Fruit fly (Drosophila melanogaster) whole organism, embryonic: ENCODE results near the gene wfs1.

Experiments
- Atf-2 ChIP-seq: fragments of 200-800 bp; sonication (Bioruptor generic); optimal IDR thresholded peaks from 2 replicates; lab custom pipeline; 2016; ENCODE audit warnings: missing biosample characterization, missing genetic modification characterization
- CG10565 ChIP-seq: fragments of 200-800 bp; sonication (Bioruptor generic); optimal IDR thresholded peaks from 3 replicates; lab custom pipeline; 2016; ENCODE audit warnings: missing biosample characterization, mild to moderate bottlenecking, missing genetic modification characterization
- CG12391 ChIP-seq: fragments of 200-800 bp; sonication (Bioruptor generic); optimal IDR thresholded peaks from 3 replicates; lab custom pipeline; 2018; ENCODE audit warnings: missing biosample characterization, mild to moderate bottlenecking, missing genetic modification characterization, moderate library complexity
- CG14710 ChIP-seq: fragments of 200-800 bp; sonication (Bioruptor generic); optimal IDR thresholded peaks from 3 replicates; lab custom pipeline; 2019; ENCODE audit warnings: missing biosample characterization, mild to moderate bottlenecking, missing genetic modification characterization, moderate library complexity
- CG14860 ChIP-seq: fragments of 200-800 bp; sonication (Bioruptor generic); IDR thresholded peaks from 3 replicates; pipeline ENCODE4 v1.3.6; 2022; ENCODE audit warnings: missing biosample characterization, missing genetic modification characterization; ENCODE audit not compliant: partially characterized antibody
- CG16779 ChIP-seq: fragments of 200-800 bp; sonication (Bioruptor generic); IDR thresholded peaks from 2 replicates; pipeline ENCODE4 v1.3.6; 2022; ENCODE audit warnings: missing biosample characterization, missing genetic modification characterization
- CG17612 ChIP-seq: fragments of 200-800 bp; sonication (Bioruptor generic); IDR thresholded peaks from 2 replicates; pipeline ENCODE4 v1.3.6; 2022; ENCODE audit warnings: missing biosample characterization, missing genetic modification characterization
- CG2712 ChIP-seq: fragments of 200-800 bp; optimal IDR thresholded peaks from 3 replicates; lab custom pipeline; 2019; ENCODE audit warnings: missing biosample characterization, mild to moderate bottlenecking, missing genetic modification characterization, moderate library complexity
- CG3163 ChIP-seq: fragments of 200-800 bp; sonication (Bioruptor generic); optimal IDR thresholded peaks from 3 replicates; lab custom pipeline; 2016; ENCODE audit warnings: missing biosample characterization, missing genetic modification characterization
- CG5953 ChIP-seq: fragments of 200-800 bp; sonication (Bioruptor generic); IDR thresholded peaks from 2 replicates; pipeline ENCODE4 v1.3.6; 2022; ENCODE audit warnings: missing biosample characterization, missing genetic modification characterization
- CG6654 ChIP-seq: fragments of 200-800 bp; sonication (Bioruptor generic); optimal IDR thresholded peaks from 2 replicates; lab custom pipeline; 2017; ENCODE audit warnings: missing biosample characterization, mild to moderate bottlenecking, missing genetic modification characterization
- CG7271 ChIP-seq: fragments of 200-800 bp; sonication (Bioruptor generic); optimal IDR thresholded peaks from 2 replicates; lab custom pipeline; 2018; ENCODE audit warnings: missing biosample characterization, mild to moderate bottlenecking, missing genetic modification characterization, moderate library complexity
- CG7987 ChIP-seq: fragments of 200-800 bp; sonication (Bioruptor generic); optimal IDR thresholded peaks from 2 replicates; lab custom pipeline; 2018; ENCODE audit warnings: missing biosample characterization, mild to moderate bottlenecking, missing genetic modification characterization, moderate library complexity
- CG8359 ChIP-seq: fragments of 200-800 bp; sonication (Bioruptor generic); optimal IDR thresholded peaks from 2 replicates; lab custom pipeline; 2017; ENCODE audit warnings: missing biosample characterization, mild to moderate bottlenecking, missing genetic modification characterization, borderline replicate concordance
- CG9437 ChIP-seq: fragments of 200-800 bp; sonication (Bioruptor generic); optimal IDR thresholded peaks from 2 replicates; lab custom pipeline; 2018; ENCODE audit warnings: missing biosample characterization, mild to moderate bottlenecking, missing genetic modification characterization
- CHES-1-like ChIP-seq: fragments of 200-800 bp; sonication (Bioruptor generic); optimal IDR thresholded peaks from 2 replicates; lab custom pipeline; 2016; ENCODE audit warnings: missing biosample characterization, missing genetic modification characterization
- D19A ChIP-seq: fragments of 200-800 bp; optimal IDR thresholded peaks from 3 replicates; lab custom pipeline; 2019; ENCODE audit warnings: missing biosample characterization, mild to moderate bottlenecking, missing genetic modification characterization, moderate library complexity
- Dek ChIP-seq: fragments of 200-800 bp; sonication (Bioruptor generic); optimal IDR thresholded peaks from 3 replicates; lab custom pipeline; 2019; ENCODE audit warnings: missing biosample characterization, mild to moderate bottlenecking, missing genetic modification characterization, moderate library complexity
- E2f2 ChIP-seq: fragments of 200-800 bp; sonication (Bioruptor generic); IDR thresholded peaks from 2 replicates; pipeline ENCODE4 v1.3.6; 2022; ENCODE audit warnings: missing biosample characterization, missing genetic modification characterization
- HHEX ChIP-seq: fragments of 200-800 bp; sonication (Bioruptor generic); optimal IDR thresholded peaks from 3 replicates; lab custom pipeline; 2017; ENCODE audit warnings: missing biosample characterization, mild to moderate bottlenecking, missing genetic modification characterization, missing genetic modification reagents
- HLH3B ChIP-seq: fragments of 200-800 bp; sonication (Bioruptor generic); IDR thresholded peaks from 2 replicates; pipeline ENCODE4 v1.3.6; 2022; ENCODE audit warnings: missing biosample characterization, missing genetic modification characterization
- HLH4C ChIP-seq: fragments of 200-800 bp; sonication (Bioruptor generic); IDR thresholded peaks from 3 replicates; pipeline ENCODE4 v1.3.6; 2022; ENCODE audit warnings: missing biosample characterization, missing genetic modification characterization; ENCODE audit not compliant: partially characterized antibody
- Hmr ChIP-seq: fragments of 200-800 bp; sonication (Bioruptor generic); optimal IDR thresholded peaks from 3 replicates; lab custom pipeline; 2017; ENCODE audit warnings: mild to moderate bottlenecking, missing biosample characterization, missing genetic modification reagents, missing genetic modification characterization
- Jarid2 ChIP-seq: fragments of 200-800 bp; sonication (Bioruptor generic); optimal IDR thresholded peaks from 3 replicates; lab custom pipeline; 2017; ENCODE audit warnings: mild to moderate bottlenecking, missing biosample characterization, missing genetic modification reagents, missing genetic modification characterization
- Lhr ChIP-seq: fragments of 200-800 bp; sonication (Bioruptor generic); optimal IDR thresholded peaks from 3 replicates; lab custom pipeline; 2017; ENCODE audit warnings: mild to moderate bottlenecking, missing biosample characterization, missing genetic modification reagents, missing genetic modification characterization
- Med ChIP-seq: fragments of 200-800 bp; sonication (Bioruptor generic); peaks from one replicate; lab custom pipeline; 2016; ENCODE audit warnings: missing biosample characterization, missing genetic modification characterization, mild to moderate bottlenecking, inconsistent platforms, moderate library complexity
- Optix ChIP-seq: fragments of 200-800 bp; sonication (Bioruptor generic); IDR thresholded peaks from 3 replicates; pipeline ENCODE4 v1.3.6; 2022; ENCODE audit warnings: missing biosample characterization, missing genetic modification characterization
- Sox100B ChIP-seq: fragments of 200-800 bp; sonication (Bioruptor generic); optimal IDR thresholded peaks from 3 replicates; lab custom pipeline; 2018; ENCODE audit warnings: missing biosample characterization, mild to moderate bottlenecking, missing genetic modification characterization
- Vsx1 ChIP-seq: fragments of 200-800 bp; sonication (Bioruptor generic); optimal IDR thresholded peaks from 2 replicates; lab custom pipeline; 2017; ENCODE audit warnings: missing biosample characterization, mild to moderate bottlenecking, missing genetic modification characterization, missing genetic modification reagents
- ato ChIP-seq: fragments of 200-800 bp; sonication (Bioruptor generic); IDR thresholded peaks from 2 replicates; pipeline ENCODE4 v1.3.6; 2022; ENCODE audit warnings: missing biosample characterization, missing genetic modification characterization; ENCODE audit not compliant: partially characterized antibody
- az2 ChIP-seq: fragments of 200-800 bp; sonication (Bioruptor generic); optimal IDR thresholded peaks from 3 replicates; lab custom pipeline; 2016; ENCODE audit warnings: missing biosample characterization, missing genetic modification characterization
- chif ChIP-seq, 2 experiments: fragments of 200-800 bp; sonication (Bioruptor generic); optimal IDR thresholded peaks; 3 replicates each; lab custom pipeline; 2016; ENCODE audit warnings: missing biosample characterization in 2 of 2, missing genetic modification characterization in 2 of 2
- exex ChIP-seq: fragments of 200-800 bp; sonication (Bioruptor generic); optimal IDR thresholded peaks from 4 replicates; lab custom pipeline; 2018; ENCODE audit warnings: missing biosample characterization, mild to moderate bottlenecking, missing genetic modification characterization, moderate library complexity
- eyg ChIP-seq: fragments of 200-800 bp; sonication (Bioruptor generic); optimal IDR thresholded peaks from 3 replicates; lab custom pipeline; 2016; ENCODE audit warnings: missing biosample characterization, missing genetic modification characterization
- fd3F ChIP-seq: fragments of 200-800 bp; sonication (Bioruptor generic); optimal IDR thresholded peaks from 2 replicates; lab custom pipeline; 2018; ENCODE audit warnings: missing biosample characterization, mild to moderate bottlenecking, missing genetic modification characterization, moderate library complexity
- fd64A ChIP-seq: fragments of 200-800 bp; sonication (Bioruptor generic); optimal IDR thresholded peaks from 3 replicates; lab custom pipeline; 2018; ENCODE audit warnings: missing biosample characterization, mild to moderate bottlenecking, missing genetic modification characterization
- grn ChIP-seq: fragments of 200-800 bp; sonication (Bioruptor generic); optimal IDR thresholded peaks from 3 replicates; lab custom pipeline; 2017; ENCODE audit warnings: missing biosample characterization, missing genetic modification characterization
- gro ChIP-seq: fragments of 200-800 bp; sonication (Bioruptor generic); optimal IDR thresholded peaks from 2 replicates; lab custom pipeline; 2016; ENCODE audit warnings: missing biosample characterization, missing genetic modification characterization
- hb ChIP-seq: fragments of 200-800 bp; sonication (Bioruptor generic); IDR thresholded peaks from 3 replicates; pipeline ENCODE4 v1.3.6; 2022; ENCODE audit warnings: missing biosample characterization, missing genetic modification characterization; ENCODE audit not compliant: partially characterized antibody
- hth ChIP-seq: fragments of >200 bp; optimal IDR thresholded peaks from 2 replicates; lab custom pipeline; 2017; ENCODE audit warnings: inconsistent platforms
- jumu ChIP-seq: fragments of 200-800 bp; sonication (Bioruptor generic); optimal IDR thresholded peaks from 3 replicates; lab custom pipeline; 2016; ENCODE audit warnings: missing biosample characterization, missing genetic modification characterization
- mirr ChIP-seq: fragments of 200-800 bp; sonication (Bioruptor generic); optimal IDR thresholded peaks from 3 replicates; lab custom pipeline; 2018; ENCODE audit warnings: missing biosample characterization, mild to moderate bottlenecking, missing genetic modification characterization
- pnt ChIP-seq: fragments of 200-800 bp; sonication (Bioruptor generic); optimal IDR thresholded peaks from 3 replicates; lab custom pipeline; 2016; ENCODE audit warnings: missing biosample characterization, missing genetic modification characterization
- sna ChIP-seq: fragments of 200-800 bp; sonication (Bioruptor generic); IDR thresholded peaks from 2 replicates; pipeline ENCODE4 v1.3.6; 2022; ENCODE audit warnings: missing biosample characterization, missing genetic modification characterization; ENCODE audit not compliant: partially characterized antibody
- sr ChIP-seq: fragments of 200-800 bp; sonication (Bioruptor generic); IDR thresholded peaks from 3 replicates; pipeline ENCODE4 v1.3.6; 2022; ENCODE audit warnings: missing biosample characterization, missing genetic modification characterization
- unc-4 ChIP-seq: fragments of 200-800 bp; sonication (Bioruptor generic); IDR thresholded peaks from 2 replicates; pipeline ENCODE4 v1.3.6; 2022; ENCODE audit warnings: missing biosample characterization, missing genetic modification characterization; ENCODE audit not compliant: partially characterized antibody
- wdn ChIP-seq: fragments of 200-800 bp; sonication (Bioruptor generic); IDR thresholded peaks from 2 replicates; pipeline ENCODE4 v1.3.6; 2022; ENCODE audit warnings: missing biosample characterization, missing genetic modification characterization
- wor ChIP-seq: fragments of 200-800 bp; sonication (Bioruptor generic); IDR thresholded peaks from 2 replicates; pipeline ENCODE4 v1.3.6; 2022; ENCODE audit warnings: missing biosample characterization, missing genetic modification characterization
- yki ChIP-seq: fragments of >200 bp; optimal IDR thresholded peaks from 3 replicates; lab custom pipeline; 2018

wfs1 gene

DNA sequence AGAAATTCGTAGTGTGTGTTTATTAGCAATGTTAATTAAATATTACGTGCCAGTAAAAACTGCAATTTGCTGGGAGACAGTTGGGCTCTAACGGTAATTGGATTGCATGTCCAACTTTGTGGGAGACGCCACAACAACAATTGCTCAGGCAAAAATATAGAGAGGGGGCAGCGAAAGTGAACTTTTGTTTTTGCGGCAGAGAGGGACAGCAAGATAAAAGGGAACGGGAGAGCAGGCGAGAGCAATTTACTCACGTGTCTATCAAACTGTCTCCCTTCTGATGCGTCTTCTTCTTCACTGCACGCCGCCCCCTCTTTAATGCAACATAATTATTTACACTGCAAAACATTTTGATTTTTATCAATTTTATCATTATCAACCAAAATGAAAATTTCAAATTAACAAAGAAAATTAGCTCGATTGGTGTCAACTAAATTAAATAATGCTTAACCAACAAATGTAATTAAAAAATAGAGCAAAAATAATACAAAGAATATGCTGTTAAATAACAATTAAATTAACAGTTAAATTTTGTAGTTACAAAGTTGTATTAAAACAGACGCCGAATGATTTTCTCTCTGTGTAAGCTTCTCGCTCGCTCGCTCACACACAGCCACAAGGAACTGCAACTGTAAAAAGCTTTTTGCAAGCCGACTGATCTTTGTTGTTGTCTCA is 22.8 kb downstream of the wfs1 start (continued):
- TF ChIP-seq CG8359 (GFP tag; lab: Kevin White, UChicago) (peak; percentile 66), CG2712 (tag; lab: Kevin White, UChicago) (peak; percentile 93), E2f2 (GFP tag; lab: Robert Waterston, UW) (peak; percentile 36; the same call in 1 of the 2 replicates), CG12391 (tag; lab: Kevin White, UChicago) (peak; percentile 88), Med (peak; percentile 80), wor (GFP tag; lab: Robert Waterston, UW) (peak; percentile 76), wdn (GFP tag; lab: Robert Waterston, UW) (peak; percentile 43; the same call in 1 of the 2 replicates), Lhr (peak; percentile 52), CG14860 (GFP tag; lab: Robert Waterston, UW) (no peak), CG16779 (GFP tag; lab: Robert Waterston, UW) (no peak), Jarid2 (peak; percentile 34), hb (GFP tag; lab: Robert Waterston, UW) (no peak), hth (no peak), HLH3B (GFP tag; lab: Robert Waterston, UW) (peak; percentile 82), Atf-2 (GFP tag; lab: Kevin White, UChicago) (peak; percentile 74), HLH4C (GFP tag; lab: Robert Waterston, UW) (no peak), mirr (GFP tag; lab: Kevin White, UChicago) (no peak), sna (no peak), gro (GFP tag; lab: Kevin White, UChicago) (no peak), jumu (GFP tag; lab: Kevin White, UChicago) (peak; percentile 21), exex (tag; lab: Kevin White, UChicago) (peak; percentile 25), CG7987 (GFP tag; lab: Kevin White, UChicago) (no peak), grn (peak; percentile 5), unc-4 (GFP tag; lab: Robert Waterston, UW) (no peak), CG14710 (tag; lab: Kevin White, UChicago) (peak; percentile 95), CG7271 (tag; lab: Kevin White, UChicago) (peak; percentile 71), CG17612 (GFP tag; lab: Robert Waterston, UW) (no peak), eyg (GFP tag; lab: Kevin White, UChicago) (peak; percentile 32), CG3163 (GFP tag; lab: Kevin White, UChicago) (peak; percentile 22), Hmr (peak; percentile 11), sr (GFP tag; lab: Robert Waterston, UW) (no peak), Sox100B (GFP tag; lab: Kevin White, UChicago) (peak; percentile 94), CG5953 (peak; percentile 50; the same call in 1 of the 2 replicates), yki (no peak), CG6654 (GFP tag; lab: Kevin White, UChicago) (peak; percentile 71), Vsx1 (GFP tag; lab: Kevin White, UChicago) (peak; percentile 40), chif (GFP tag; optimal IDR thresholded peaks at IDR 0.05; lab: Kevin White, UChicago) (peak; percentile 68 to 84), CHES-1-like (GFP tag; lab: Kevin White, UChicago) (peak; percentile 23), ato (GFP tag; lab: Robert Waterston, UW) (no peak), az2 (peak; percentile 79), fd64A (peak; percentile 23), pnt (GFP tag; lab: Kevin White, UChicago) (peak; percentile 23), D19A (peak; percentile 89), HHEX (peak; percentile 71), fd3F (peak; percentile 9), CG9437 (GFP tag; lab: Kevin White, UChicago) (peak; percentile 75), Dek (tag; lab: Kevin White, UChicago) (peak; percentile 39), CG10565 (GFP tag; lab: Kevin White, UChicago) (peak; percentile 13), Optix (GFP tag; lab: Robert Waterston, UW) (0 out of 3 replicates have a peak, but pooled peaks have one; percentile 27)
